Worm (Caenorhabditis elegans) whole organism, L1 larva: ENCODE results near the gene sdf-9.

Experiments
- C34B4.2 ChIP-seq: sonication (generic microtip); optimal IDR thresholded peaks from 2 replicates; lab custom pipeline; 2017; ENCODE audit warnings: mild to moderate bottlenecking, missing genetic modification characterization, missing compliant biosample characterization
- Y116A8C.19 ChIP-seq: sonication (generic microtip); optimal IDR thresholded peaks from 2 replicates; lab custom pipeline; 2016; ENCODE audit warnings: missing compliant biosample characterization, missing genetic modification characterization, borderline replicate concordance
- aha-1 ChIP-seq: fragments of 150-350 bp; optimal IDR thresholded peaks from 2 replicates; lab custom pipeline; 2014; ENCODE audit warnings: missing biosample characterization, missing genetic modification characterization
- aly-2 ChIP-seq: fragments of 150-350 bp; optimal IDR thresholded peaks from 2 replicates; lab custom pipeline; 2014; ENCODE audit warnings: missing biosample characterization, missing genetic modification characterization
- blmp-1 ChIP-seq: fragments of 150-350 bp; optimal IDR thresholded peaks from 2 replicates; lab custom pipeline; 2014; ENCODE audit warnings: missing biosample characterization, missing genetic modification characterization
- ceh-88 ChIP-seq: fragments of 200-800 bp; sonication (Bioruptor generic); IDR thresholded peaks from 2 replicates; pipeline ENCODE4 v1.3.6; 2022; ENCODE audit warnings: missing genetic modification characterization, missing compliant biosample characterization
- ceh-90 ChIP-seq: sonication (generic microtip); optimal IDR thresholded peaks from 2 replicates; lab custom pipeline; 2016; ENCODE audit warnings: missing genetic modification characterization, missing compliant biosample characterization
- dpl-1 ChIP-seq, 3 experiments: fragments of 150-350 bp in 2 of 3; sonication (generic microtip) in 1 of 3; optimal IDR thresholded peaks; 2 replicates each; lab custom pipeline; 2014 to 2017; ENCODE audit warnings: missing biosample characterization in 3 of 3, missing genetic modification characterization in 3 of 3, missing genetic modification reagents in 3 of 3
- elt-2 ChIP-seq: sonication (generic microtip); optimal IDR thresholded peaks from 2 replicates; lab custom pipeline; 2016; ENCODE audit warnings: missing genetic modification characterization, mild to moderate bottlenecking, inconsistent platforms, missing compliant biosample characterization, missing genetic modification reagents
- elt-3 ChIP-seq, 6 experiments: fragments of 150-350 bp in 1 of 6; sonication (generic microtip); optimal IDR thresholded peaks; 2 replicates each; lab custom pipeline; 2017 to 2018; ENCODE audit warnings: missing biosample characterization in 6 of 6, missing genetic modification characterization in 6 of 6, inconsistent platforms in 1 of 6
- fkh-10 ChIP-seq: sonication (generic microtip); optimal IDR thresholded peaks from 2 replicates; lab custom pipeline; 2017; ENCODE audit warnings: missing biosample characterization, missing genetic modification reagents, missing genetic modification characterization
- fkh-4 ChIP-seq: sonication (generic microtip); optimal IDR thresholded peaks from 2 replicates; lab custom pipeline; 2016; ENCODE audit warnings: missing compliant biosample characterization, missing genetic modification characterization, borderline replicate concordance
- fos-1 ChIP-seq: fragments of 150-350 bp; optimal IDR thresholded peaks from 2 replicates; lab custom pipeline; 2014; ENCODE audit warnings: missing biosample characterization, missing genetic modification characterization
- grh-1 ChIP-seq: fragments of 200-800 bp; sonication (Bioruptor generic); IDR thresholded peaks from 2 replicates; pipeline ENCODE4 v1.3.6; 2022; ENCODE audit warnings: missing genetic modification reagents, missing genetic modification characterization, missing compliant biosample characterization
- hlh-4 ChIP-seq: sonication (generic microtip); optimal IDR thresholded peaks from 2 replicates; lab custom pipeline; 2016; ENCODE audit warnings: mild to moderate bottlenecking, missing genetic modification characterization, missing compliant biosample characterization
- hpl-2 ChIP-seq: fragments of 150-350 bp; optimal IDR thresholded peaks from 2 replicates; lab custom pipeline; 2014; ENCODE audit warnings: missing biosample characterization, missing genetic modification reagents, missing genetic modification characterization
- irx-1 ChIP-seq: sonication (generic microtip); optimal IDR thresholded peaks from 2 replicates; lab custom pipeline; 2016; ENCODE audit warnings: missing genetic modification characterization, missing compliant biosample characterization
- lin-13 ChIP-seq: fragments of 150-350 bp; optimal IDR thresholded peaks from 2 replicates; lab custom pipeline; 2014; ENCODE audit warnings: missing biosample characterization, missing genetic modification reagents, missing genetic modification characterization
- lin-14 ChIP-seq: fragments of 200-800 bp; sonication (Bioruptor generic); optimal IDR thresholded peaks from 2 replicates; lab custom pipeline; 2018; ENCODE audit warnings: mild to moderate bottlenecking, missing genetic modification characterization, moderate library complexity, missing compliant biosample characterization
- lsy-2 ChIP-seq, 2 experiments: fragments of 150-350 bp; optimal IDR thresholded peaks; 2 replicates each; lab custom pipeline; 2014; ENCODE audit warnings: missing biosample characterization in 2 of 2, missing genetic modification characterization in 2 of 2
- mab-9 ChIP-seq: fragments of 200-800 bp; sonication (Bioruptor generic); IDR thresholded peaks from 2 replicates; pipeline ENCODE4 v1.3.6; 2022; ENCODE audit warnings: missing genetic modification reagents, missing genetic modification characterization, missing compliant biosample characterization
- mdl-1 ChIP-seq, 2 experiments: fragments of 150-350 bp; optimal IDR thresholded peaks; 2 replicates each; lab custom pipeline; 2014 to 2017; ENCODE audit warnings: missing biosample characterization in 2 of 2, missing genetic modification characterization in 2 of 2, inconsistent platforms in 1 of 2
- nhr-11 ChIP-seq: fragments of 150-350 bp; optimal IDR thresholded peaks from 2 replicates; lab custom pipeline; 2014; ENCODE audit warnings: missing biosample characterization, missing genetic modification characterization
- nhr-19 ChIP-seq: fragments of 200-800 bp; sonication (Bioruptor generic); conservative IDR thresholded peaks from 2 replicates; pipeline ENCODE4 v1.3.6; 2022; ENCODE audit warnings: missing genetic modification characterization, missing compliant biosample characterization
- nhr-20 ChIP-seq: sonication (generic microtip); optimal IDR thresholded peaks from 2 replicates; lab custom pipeline; 2016; ENCODE audit warnings: mild to moderate bottlenecking, missing genetic modification characterization, missing compliant biosample characterization
- nhr-237 ChIP-seq: fragments of 150-350 bp; optimal IDR thresholded peaks from 2 replicates; lab custom pipeline; 2014; ENCODE audit warnings: missing biosample characterization, missing genetic modification characterization
- nhr-28 ChIP-seq: fragments of 150-350 bp; optimal IDR thresholded peaks from 2 replicates; lab custom pipeline; 2014; ENCODE audit warnings: missing biosample characterization, missing genetic modification characterization
- nhr-71 ChIP-seq: sonication (generic microtip); optimal IDR thresholded peaks from 2 replicates; lab custom pipeline; 2016; ENCODE audit warnings: mild to moderate bottlenecking, missing genetic modification characterization, moderate library complexity, missing compliant biosample characterization
- nhr-77 ChIP-seq: fragments of 150-350 bp; optimal IDR thresholded peaks from 2 replicates; lab custom pipeline; 2014; ENCODE audit warnings: missing biosample characterization, missing genetic modification characterization
- nhr-85 ChIP-seq: sonication (generic microtip); peaks from one replicate; lab custom pipeline; 2016; ENCODE audit warnings: missing genetic modification characterization, inconsistent platforms, missing compliant biosample characterization
- pqm-1 ChIP-seq: sonication (generic microtip); optimal IDR thresholded peaks from 3 replicates; lab custom pipeline; 2017; ENCODE audit warnings: missing biosample characterization, missing genetic modification characterization
- skn-1 ChIP-seq: fragments of 150-350 bp; optimal IDR thresholded peaks from 2 replicates; lab custom pipeline; 2014; ENCODE audit warnings: missing biosample characterization, missing genetic modification characterization
- swsn-7 ChIP-seq: sonication (generic microtip); optimal IDR thresholded peaks from 2 replicates; lab custom pipeline; 2016; ENCODE audit warnings: missing genetic modification characterization, missing compliant biosample characterization
- tbx-2 ChIP-seq: sonication (generic microtip); optimal IDR thresholded peaks from 2 replicates; lab custom pipeline; 2016; ENCODE audit warnings: missing genetic modification characterization, missing compliant biosample characterization
- tlp-1 ChIP-seq: fragments of 150-350 bp; optimal IDR thresholded peaks from 2 replicates; lab custom pipeline; 2014; ENCODE audit warnings: missing biosample characterization, missing genetic modification characterization
- unc-30 ChIP-seq: sonication (generic microtip); optimal IDR thresholded peaks from 2 replicates; lab custom pipeline; 2017; ENCODE audit warnings: missing biosample characterization, missing genetic modification characterization
- unc-86 ChIP-seq: sonication (generic microtip); optimal IDR thresholded peaks from 2 replicates; lab custom pipeline; 2016; ENCODE audit warnings: missing genetic modification characterization, missing compliant biosample characterization
- unc-98 ChIP-seq: fragments of 200-800 bp; sonication (Bioruptor generic); IDR thresholded peaks from 2 replicates; pipeline ENCODE4 v1.3.6; 2022; ENCODE audit warnings: missing genetic modification characterization, missing compliant biosample characterization

Gene sdf-9

DNA sequence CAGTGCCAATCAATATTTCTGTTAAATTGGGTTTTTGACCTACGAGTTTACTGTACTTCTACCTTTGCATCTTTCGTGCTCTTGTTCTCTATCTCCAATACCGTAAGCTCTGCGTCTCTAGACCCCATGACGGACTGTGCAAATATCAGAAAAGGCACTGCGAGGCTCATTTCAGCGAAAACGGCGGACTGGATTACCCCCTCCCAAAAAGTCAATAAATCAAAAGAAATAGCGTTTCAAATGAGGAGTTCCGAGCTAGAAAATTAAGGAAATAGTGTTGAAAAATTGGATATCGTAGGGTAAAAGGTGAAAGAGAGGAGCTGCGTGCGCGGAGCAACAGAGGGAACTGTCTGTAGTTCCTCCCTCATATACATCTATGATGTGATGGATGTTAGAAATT lies 36.3 kb upstream of the sdf-9 start (continued):
- TF ChIP-seq nhr-11 (tag; lab: Kevin White, UChicago) (no peak), C34B4.2 (tag; lab: Kevin White, UChicago) (no peak), nhr-20 (tag; lab: Kevin White, UChicago) (peak; percentile 44), unc-30 (tag; lab: Kevin White, UChicago) (no peak), nhr-237 (tag; lab: Kevin White, UChicago) (no peak), nhr-77 (tag; lab: Kevin White, UChicago) (peak; percentile 68), dpl-1 (GFP tag; optimal IDR thresholded peaks at IDR 0.05; lab: Kevin White, UChicago) (no peak), unc-98 (GFP tag; lab: Robert Waterston, UW) (no peak), fkh-4 (tag; lab: Kevin White, UChicago) (no peak), tlp-1 (tag; lab: Kevin White, UChicago) (no peak), nhr-71 (peak; percentile 34), blmp-1 (no peak), ceh-90 (no peak), lsy-2 (tag; optimal IDR thresholded peaks at IDR 0.05; lab: Kevin White, UChicago) (peak in 1 of 2 experiments; percentile 54), skn-1 (no peak), lin-14 (GFP tag; lab: Kevin White, UChicago) (peak; percentile 41), swsn-7 (peak; percentile 22), hpl-2 (GFP tag; lab: Kevin White, UChicago) (no peak)

DNA sequence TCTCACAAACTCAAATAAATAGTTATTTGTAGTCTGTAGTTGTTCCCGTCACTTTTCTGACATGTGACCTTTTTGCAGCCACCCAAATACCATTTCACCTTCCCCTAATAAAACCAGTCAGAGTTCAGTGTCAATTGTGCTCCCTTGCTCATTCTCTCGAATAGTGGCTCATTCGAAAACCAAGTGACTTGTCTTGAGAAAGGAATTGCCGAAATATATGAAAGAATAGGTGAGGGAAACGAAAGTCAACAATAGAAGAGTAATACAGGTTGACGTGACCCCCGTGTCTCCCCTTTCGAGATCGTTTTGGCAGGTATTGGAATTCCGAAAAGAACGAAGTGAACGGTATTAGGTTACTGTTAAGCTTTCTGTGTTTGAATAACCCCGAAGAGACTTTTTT lies 34.8 kb upstream of the sdf-9 start:
- TF ChIP-seq nhr-20 (tag; lab: Kevin White, UChicago) (peak; percentile 11), tlp-1 (tag; lab: Kevin White, UChicago) (no peak), lin-13 (no peak), nhr-71 (peak; percentile 38), nhr-77 (tag; lab: Kevin White, UChicago) (peak; percentile 42), nhr-85 (tag; lab: Kevin White, UChicago) (peak; percentile 8), lin-14 (GFP tag; lab: Kevin White, UChicago) (peak; percentile 48), elt-3 (tag; optimal IDR thresholded peaks at IDR 0.05; lab: Kevin White, UChicago) (no peak), lsy-2 (tag; optimal IDR thresholded peaks at IDR 0.05; lab: Kevin White, UChicago) (peak in 1 of 2 experiments; percentile 14), nhr-19 (GFP tag; lab: Robert Waterston, UW) (0 out of 2 replicates have a peak, but pooled peaks have one; percentile 23)

DNA sequence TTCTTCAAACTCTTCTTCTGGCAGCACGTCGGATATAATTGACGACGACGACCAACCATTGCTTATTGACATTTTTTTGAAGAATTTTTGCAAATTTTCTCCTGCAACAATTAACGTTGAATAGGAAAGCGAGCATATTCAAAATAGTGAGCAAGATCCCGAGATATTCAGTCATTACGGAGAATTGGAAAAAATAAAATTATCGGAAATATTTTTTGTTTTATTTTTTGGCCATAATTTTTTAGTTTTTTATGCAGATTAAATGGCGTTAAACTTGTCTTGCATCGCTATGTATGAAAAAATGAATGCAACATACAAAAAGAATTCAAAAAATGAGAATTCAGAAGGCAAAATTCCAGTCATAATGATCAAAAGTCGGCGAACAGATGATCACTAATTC lies 28.0 kb upstream of the sdf-9 start, which contains the start of gene elp-1:
Gene elp-1 (minus strand): TSS at position 101 of the 400 bp plus-strand sequence.
- no peak for TF ChIP-seq mdl-1 (tag; optimal IDR thresholded peaks at IDR 0.05; lab: Kevin White, UChicago)
- TF ChIP-seq irx-1 = no peak
- no peak for TF ChIP-seq ceh-88 (GFP tag; lab: Robert Waterston, UW)
- TF ChIP-seq grh-1 (GFP tag; lab: Robert Waterston, UW) = no peak
- TF ChIP-seq tbx-2 = no peak
- no peak for TF ChIP-seq dpl-1 (GFP tag; optimal IDR thresholded peaks at IDR 0.05; lab: Kevin White, UChicago)
- no peak for TF ChIP-seq unc-86
- TF ChIP-seq ceh-90 = no peak
- TF ChIP-seq Y116A8C.19 (tag; lab: Kevin White, UChicago) = no peak
- TF ChIP-seq aly-2 (tag; lab: Kevin White, UChicago) = no peak
- TF ChIP-seq fos-1 = no peak
- no peak for TF ChIP-seq nhr-11 (tag; lab: Kevin White, UChicago)
- no peak for TF ChIP-seq hlh-4 (tag; lab: Kevin White, UChicago)
- TF ChIP-seq fkh-10 (GFP tag; lab: Kevin White, UChicago) = no peak
- TF ChIP-seq unc-30 (tag; lab: Kevin White, UChicago) = no peak
- TF ChIP-seq aha-1 (tag; lab: Kevin White, UChicago) = no peak
- TF ChIP-seq mab-9 = no peak
- TF ChIP-seq lin-14 (GFP tag; lab: Kevin White, UChicago) = no peak
- no peak for TF ChIP-seq nhr-20 (tag; lab: Kevin White, UChicago)
- no peak for TF ChIP-seq nhr-28

DNA sequence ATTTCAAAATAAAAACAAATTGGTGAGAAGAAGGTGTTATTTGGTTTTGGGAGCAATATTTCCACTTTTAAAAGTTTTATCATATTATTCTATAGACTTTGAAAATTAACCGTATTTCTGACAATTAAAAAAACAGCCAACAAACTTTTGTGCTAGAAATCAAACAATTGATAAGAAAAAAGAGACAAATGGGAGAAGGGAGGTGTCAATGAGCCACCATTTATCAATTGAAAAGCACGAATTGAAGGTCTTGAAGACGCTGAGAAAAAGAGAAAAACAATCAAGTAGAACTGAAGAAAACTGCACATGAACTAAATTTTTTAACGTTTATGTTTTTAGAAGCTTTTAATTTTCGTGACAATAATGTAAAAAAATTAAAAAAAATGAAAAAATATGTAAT lies 27.2 kb upstream of the sdf-9 start:
- TF ChIP-seq lin-14 (GFP tag; lab: Kevin White, UChicago) (peak; percentile 22), elt-2 (tag; lab: Kevin White, UChicago) (peak; percentile 34), pqm-1 (tag; lab: Kevin White, UChicago) (no peak)
